Worm (Caenorhabditis elegans): ENCODE results near the gene F22E5.11.
A peak's percentile ranks its signal among the peaks of the same experiment; 100 is the strongest.
"Not testable (repeated sequence)": the region's sequence is repeated elsewhere in the genome, so short reads cannot be mapped to it uniquely, and the experiment has no call there.

The F22E5.11 gene

DNA sequence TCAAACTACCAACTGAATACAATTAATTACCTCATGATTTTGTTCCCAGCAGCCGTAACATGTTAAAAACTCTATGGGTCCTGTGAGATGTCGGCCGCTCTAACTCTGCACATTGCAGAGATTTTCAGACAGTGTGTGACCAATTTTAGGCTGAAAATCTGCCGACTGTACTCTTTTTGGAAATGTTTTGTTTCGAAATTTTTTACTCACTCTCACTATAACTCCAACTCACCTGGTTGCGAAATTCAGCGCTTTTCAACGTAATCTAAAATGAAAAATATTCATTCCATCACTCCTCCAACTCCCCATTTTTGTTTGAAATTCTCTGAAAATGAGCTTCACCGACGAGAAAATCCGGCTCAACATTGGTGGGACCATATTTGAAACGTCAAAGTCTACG lies 5.1 kb upstream of the F22E5.11 start, which contains the start of the genes F22E5.13 and F22E5.6 (continued):
- TF ChIP-seq snpc-1.3 (tag; optimal IDR thresholded peaks at IDR 0.05; ENCODE audit: insufficient read depth) (no peak), nhr-80 (tag; optimal IDR thresholded peaks at IDR 0.05) (no peak)

DNA sequence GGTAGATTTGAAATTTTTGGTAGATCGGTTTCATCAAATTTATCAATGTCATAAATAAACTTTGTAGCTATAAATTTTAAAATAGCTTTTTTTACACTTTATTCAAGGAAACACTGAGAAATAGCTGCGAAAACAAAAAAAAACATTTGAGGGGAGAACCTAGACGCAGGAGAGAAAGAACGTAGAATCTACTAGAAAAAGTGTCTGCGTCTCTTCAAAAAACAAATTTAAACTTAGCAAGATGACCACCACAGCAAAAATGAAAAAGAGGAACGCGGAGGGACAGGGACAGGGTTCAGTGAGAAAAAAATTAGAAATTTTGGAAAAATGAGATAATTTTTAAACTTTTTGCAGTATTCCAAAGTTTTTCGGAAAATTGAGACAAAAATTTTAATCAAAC lies 4.6 kb upstream of the F22E5.11 start:
- TF ChIP-seq K12H6.12 (tag; optimal IDR thresholded peaks at IDR 0.05): no peak
- 0 out of 2 replicates have a peak, but pooled peaks have one; percentile 16 for TF ChIP-seq C06A6.2 (GFP tag; conservative IDR thresholded peaks at IDR 0.05)
- TF ChIP-seq hmg-1.2 (GFP tag; IDR thresholded peaks at IDR 0.05): peak; percentile 28; the same call in 1 of the 2 replicates
- no peak for TF ChIP-seq F57A8.1 (GFP tag; optimal IDR thresholded peaks at IDR 0.05)
- TF ChIP-seq hlh-26 (GFP tag; conservative IDR thresholded peaks at IDR 0.05): no peak

DNA sequence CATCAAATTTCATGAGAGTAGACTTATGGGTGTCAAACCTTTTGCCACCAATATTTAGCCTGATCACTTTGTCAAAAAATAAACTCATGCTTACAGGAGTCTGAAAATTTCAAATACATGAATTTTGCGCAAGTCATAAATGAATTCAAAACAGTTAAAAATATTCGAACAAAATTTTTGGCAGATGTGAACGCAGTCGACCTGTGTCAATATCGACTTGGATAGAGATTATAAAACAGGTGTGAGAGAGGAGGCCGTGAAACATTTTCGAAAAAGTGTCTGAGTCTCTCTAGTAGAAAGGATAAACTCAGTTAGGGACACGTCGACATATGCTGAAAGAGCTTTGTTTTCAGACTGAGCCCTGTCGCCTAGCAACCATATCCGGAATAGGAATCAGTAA lies 2.4 kb upstream of the F22E5.11 start, which contains the start of gene F22E5.12:
TSS of gene F22E5.12 (minus strand) at position 101 of the 400 bp plus-strand sequence.
- TF ChIP-seq B0019.2 (GFP tag; conservative IDR thresholded peaks at IDR 0.05); unc-130 (GFP tag; optimal IDR thresholded peaks at IDR 0.05); C06A6.2 (GFP tag; conservative IDR thresholded peaks at IDR 0.05): not testable (repeated sequence)

DNA sequence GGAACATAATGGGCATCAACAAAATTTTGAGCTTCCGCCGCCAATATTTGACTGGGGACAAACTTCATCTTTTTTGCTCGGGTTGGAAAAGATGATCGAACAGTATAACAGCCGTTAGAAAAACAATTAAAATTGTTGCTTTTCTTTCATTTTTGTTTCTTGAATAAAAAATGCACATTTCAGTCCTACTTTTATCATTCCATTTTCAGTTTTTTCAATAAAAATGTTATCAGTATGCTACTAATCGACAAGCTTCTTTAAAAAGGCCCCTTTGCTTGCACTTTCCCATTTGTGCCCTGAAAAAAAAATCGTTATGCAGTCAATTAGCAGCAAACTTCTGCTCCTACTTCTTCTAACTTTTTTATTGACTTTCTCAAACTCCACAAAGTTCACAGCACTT lies 2.6 kb downstream of the F22E5.11 start, which contains the start of gene F22E5.7:
TSS of gene F22E5.7 (plus strand) at position 301 of the 400 bp plus-strand sequence.
- TF ChIP-seq K11D2.4 (GFP tag; IDR thresholded peaks at IDR 0.05) (no peak), dpl-1 (GFP tag; optimal IDR thresholded peaks at IDR 0.05) (no peak), snpc-1.1 (tag; optimal IDR thresholded peaks at IDR 0.05; ENCODE audit: insufficient read depth) (no peak), egrh-3 (GFP tag; IDR thresholded peaks at IDR 0.05) (no peak), madf-6 (GFP tag; IDR thresholded peaks at IDR 0.05) (no peak), madf-8 (GFP tag; conservative IDR thresholded peaks at IDR 0.05) (no peak)

DNA sequence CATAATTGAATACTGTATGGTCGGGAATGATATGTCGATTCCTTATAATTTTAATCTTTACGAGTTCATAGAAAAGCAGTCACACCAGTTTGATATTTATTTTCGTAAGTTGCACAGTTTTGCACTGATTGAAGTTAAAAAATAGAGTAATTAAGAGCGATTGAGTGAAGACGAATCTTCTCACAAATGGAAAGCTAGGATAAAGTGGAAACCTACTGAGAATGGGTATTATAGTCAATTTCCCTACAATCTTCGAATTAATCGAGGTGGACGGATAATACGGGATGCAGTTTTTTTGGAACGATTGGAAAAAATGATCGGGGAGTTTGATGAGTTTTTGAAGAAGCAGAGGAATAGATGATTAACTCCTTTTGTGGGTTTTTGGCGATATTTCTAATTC lies 3.4 kb downstream of the F22E5.11 start, which contains the start of gene F22E5.23:
TSS of gene F22E5.23 (plus strand) at position 301 of the 400 bp plus-strand sequence.
- TF ChIP-seq madf-3 (GFP tag; IDR thresholded peaks at IDR 0.05): no peak
- TF ChIP-seq hlh-26 (GFP tag; conservative IDR thresholded peaks at IDR 0.05): no peak
- no peak for TF ChIP-seq efl-1 (GFP tag; optimal IDR thresholded peaks at IDR 0.05)
- no peak for TF ChIP-seq nhr-80 (tag; optimal IDR thresholded peaks at IDR 0.05)
- no peak for TF ChIP-seq F10E7.11 (tag; optimal IDR thresholded peaks at IDR 0.05)
- no peak for TF ChIP-seq Y56A3A.18 (GFP tag; IDR thresholded peaks at IDR 0.05)
- TF ChIP-seq F55B11.4 (tag; optimal IDR thresholded peaks at IDR 0.05; ENCODE audit: borderline replicate concordance, insufficient read depth): no peak
- no peak for TF ChIP-seq egrh-3 (GFP tag; IDR thresholded peaks at IDR 0.05)
- no peak for TF ChIP-seq somi-1 (GFP tag; optimal IDR thresholded peaks at IDR 0.05)
- TF ChIP-seq F22D6.2 (tag; optimal IDR thresholded peaks at IDR 0.05): no peak
- no peak for TF ChIP-seq cebp-2 (GFP tag; IDR thresholded peaks at IDR 0.05)
- TF ChIP-seq fkh-3 (tag; optimal IDR thresholded peaks at IDR 0.05): no peak

DNA sequence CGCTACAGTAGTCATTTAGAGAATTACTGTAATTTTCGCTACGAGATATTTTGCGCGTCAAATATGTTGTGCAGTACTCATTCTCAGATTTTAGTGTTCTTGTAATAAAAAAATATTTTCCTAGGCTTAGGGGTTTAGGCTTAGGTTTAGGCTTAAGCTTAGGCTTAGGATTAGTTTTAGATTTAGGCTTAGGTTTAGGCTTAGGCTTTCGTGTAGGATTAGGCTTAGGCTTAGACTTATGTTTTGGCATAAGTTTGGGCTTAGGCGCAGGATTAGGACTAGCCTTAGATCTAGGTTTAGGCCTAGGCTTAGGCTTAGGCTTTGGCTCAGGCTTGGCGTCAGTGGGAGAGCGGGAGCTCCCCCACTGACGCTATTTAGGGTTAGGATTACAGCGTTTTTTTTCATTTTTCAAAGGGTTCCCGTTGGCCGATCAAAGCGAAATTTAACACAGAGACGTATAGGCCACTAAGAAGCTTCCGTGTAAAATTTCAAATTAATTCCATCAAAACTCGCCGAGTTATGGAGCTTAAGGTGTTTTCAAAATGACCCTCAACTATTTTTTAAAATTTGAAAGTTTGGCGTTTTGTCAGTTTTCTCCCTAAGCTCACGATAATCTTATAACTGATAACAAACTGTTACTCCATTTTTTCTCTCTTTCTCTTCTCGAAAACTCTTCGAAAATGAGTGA lies 4.9 kb downstream of the F22E5.11 start, which contains the start of gene F22E5.8:
TSS of gene F22E5.8 (plus strand) at position 638 of the 688 bp plus-strand sequence.
- not testable (repeated sequence) for TF ChIP-seq egl-18 (GFP tag; IDR thresholded peaks at IDR 0.05); F55B11.4 (tag; optimal IDR thresholded peaks at IDR 0.05; ENCODE audit: borderline replicate concordance, insufficient read depth); snpc-3.4 (tag; optimal IDR thresholded peaks at IDR 0.05)
